Fruit fly (Drosophila melanogaster) whole organism, prepupa: ENCODE measurements around the gene Sur.

Experiments
- CG31627 ChIP-seq: fragments of 200-800 bp; sonication (Bioruptor generic); optimal IDR thresholded peaks from 3 replicates; lab custom pipeline; 2016; ENCODE audit warnings: missing biosample characterization, missing genetic modification characterization
- CG4318 ChIP-seq: fragments of 200-800 bp; sonication (Bioruptor generic); optimal IDR thresholded peaks from 3 replicates; lab custom pipeline; 2017; ENCODE audit warnings: missing biosample characterization, mild to moderate bottlenecking, missing genetic modification characterization
- Eip93F ChIP-seq: fragments of 200-800 bp; sonication (Bioruptor generic); optimal IDR thresholded peaks from 2 replicates; lab custom pipeline; 2016; ENCODE audit warnings: missing biosample characterization, mild to moderate bottlenecking, missing genetic modification characterization
- Ets21C ChIP-seq: fragments of 200-800 bp; sonication (Bioruptor generic); optimal IDR thresholded peaks from 3 replicates; lab custom pipeline; 2016; ENCODE audit warnings: missing biosample characterization, missing genetic modification characterization
- Hr39 ChIP-seq: fragments of 200-800 bp; sonication (Bioruptor generic); optimal IDR thresholded peaks from 2 replicates; lab custom pipeline; 2016; ENCODE audit warnings: missing biosample characterization, missing genetic modification characterization
- fkh ChIP-seq: fragments of 200-800 bp; sonication (Bioruptor generic); optimal IDR thresholded peaks from 3 replicates; lab custom pipeline; 2017; ENCODE audit warnings: missing biosample characterization, mild to moderate bottlenecking, missing genetic modification characterization, moderate library complexity
- net ChIP-seq: fragments of 200-800 bp; sonication (Bioruptor generic); optimal IDR thresholded peaks from 3 replicates; lab custom pipeline; 2016; ENCODE audit warnings: missing biosample characterization, missing genetic modification characterization

DNA sequence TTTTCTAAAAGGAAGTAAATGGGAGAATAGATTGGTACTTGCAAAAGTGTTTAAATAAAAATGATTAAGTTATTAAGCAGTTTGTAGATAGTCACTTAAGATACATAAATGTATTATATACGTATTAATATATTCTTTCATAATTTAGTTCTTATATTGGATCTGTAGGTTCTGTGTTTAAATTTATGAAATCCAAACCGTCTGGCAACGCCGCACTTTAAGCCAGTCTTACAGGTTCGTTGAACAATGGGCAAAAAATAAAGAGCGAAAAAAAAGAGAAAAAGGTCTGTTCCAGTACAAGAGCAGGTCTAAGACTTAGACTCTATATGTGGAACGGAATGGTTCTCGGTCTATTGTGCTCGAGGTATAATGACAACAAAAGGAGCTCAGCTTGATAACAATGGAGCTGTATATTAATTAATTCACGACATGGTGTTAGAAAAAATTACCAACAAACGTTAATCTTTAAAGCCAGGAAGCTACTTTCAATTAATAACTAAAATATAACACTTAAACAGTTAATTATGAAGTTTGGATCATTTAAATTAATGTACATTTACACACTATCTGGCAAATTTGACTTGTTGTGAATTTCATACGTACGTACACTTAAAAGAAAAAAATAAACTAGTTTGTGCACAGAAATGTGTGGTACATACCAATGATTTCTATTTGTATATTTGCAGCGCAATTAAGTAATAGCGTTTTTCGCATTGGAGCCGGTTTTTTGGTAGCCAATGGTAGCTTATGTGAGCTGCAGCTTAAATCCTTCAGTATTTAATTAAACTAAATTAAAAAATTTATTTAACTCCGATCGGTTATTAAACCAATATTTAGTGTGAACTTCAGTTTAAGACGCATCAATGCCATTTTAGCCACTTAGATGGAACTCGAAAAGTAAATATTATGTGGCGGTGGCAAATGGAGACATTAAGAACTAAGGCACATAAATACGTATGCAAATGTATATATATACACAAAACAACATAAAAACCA, 10.2 kb upstream of the Sur start, which contains the start of gene CG5731:
- TF ChIP-seq Hr39 (GFP tag; lab: Kevin White, UChicago) (no peak), CG4318 (no peak), Ets21C (no peak), fkh (GFP tag; lab: Kevin White, UChicago) (peak; percentile 41), CG31627 (GFP tag; lab: Kevin White, UChicago) (no peak), Eip93F (GFP tag; lab: Kevin White, UChicago) (no peak), net (GFP tag; lab: Kevin White, UChicago) (no peak)
